Worm (Caenorhabditis elegans) whole organism, L2 larva: ENCODE data around the gene Y47D3B.3.
A peak's percentile ranks its signal among the peaks of the same experiment; 100 is the strongest.

Experiments
- C34F6.9 ChIP-seq: fragments of 150-350 bp; optimal IDR thresholded peaks from 2 replicates; lab custom pipeline; 2014; ENCODE audit warnings: missing biosample characterization, missing genetic modification characterization
- F13H6.1 ChIP-seq: sonication (generic microtip); optimal IDR thresholded peaks from 2 replicates; lab custom pipeline; 2016; ENCODE audit warnings: missing genetic modification characterization, missing compliant biosample characterization
- R02D3.7 ChIP-seq: fragments of 150-350 bp; optimal IDR thresholded peaks from 2 replicates; lab custom pipeline; 2014; ENCODE audit warnings: missing biosample characterization, missing genetic modification characterization
- Y55F3AM.14 ChIP-seq: fragments of 200-800 bp; sonication (Bioruptor generic); optimal IDR thresholded peaks from 2 replicates; lab custom pipeline; 2018; ENCODE audit warnings: mild to moderate bottlenecking, missing genetic modification characterization, missing compliant biosample characterization
- ZK546.5 ChIP-seq: sonication (generic microtip); optimal IDR thresholded peaks from 2 replicates; lab custom pipeline; 2017; ENCODE audit warnings: missing biosample characterization, missing genetic modification characterization
- alr-1 ChIP-seq: fragments of 150-350 bp; optimal IDR thresholded peaks from 2 replicates; lab custom pipeline; 2014; ENCODE audit warnings: missing biosample characterization, missing genetic modification characterization
- aly-2 ChIP-seq: fragments of 150-350 bp; optimal IDR thresholded peaks from 2 replicates; lab custom pipeline; 2014; ENCODE audit warnings: missing biosample characterization, missing genetic modification characterization
- ama-1 ChIP-seq: fragments of 150-350 bp; optimal IDR thresholded peaks from 2 replicates; lab custom pipeline; 2018; ENCODE audit warnings: inconsistent platforms
- blmp-1 ChIP-seq: sonication (generic microtip); optimal IDR thresholded peaks from 2 replicates; lab custom pipeline; 2017; ENCODE audit warnings: missing genetic modification characterization, mild to moderate bottlenecking, missing compliant biosample characterization, antibody characterized with exemption, moderate library complexity; ENCODE audit not compliant: insufficient read depth
- ceh-16 ChIP-seq: fragments of 150-350 bp; optimal IDR thresholded peaks from 2 replicates; lab custom pipeline; 2014; ENCODE audit warnings: missing biosample characterization, missing genetic modification characterization
- ceh-82 ChIP-seq: fragments of 150-350 bp; optimal IDR thresholded peaks from 2 replicates; lab custom pipeline; 2014; ENCODE audit warnings: missing biosample characterization, missing genetic modification characterization
- crh-2 ChIP-seq: sonication (generic microtip); optimal IDR thresholded peaks from 2 replicates; lab custom pipeline; 2017; ENCODE audit warnings: missing biosample characterization, missing genetic modification characterization
- dmd-4 ChIP-seq: sonication (generic microtip); optimal IDR thresholded peaks from 2 replicates; lab custom pipeline; 2017; ENCODE audit warnings: missing biosample characterization, missing genetic modification characterization
- egl-27 ChIP-seq: sonication (generic microtip); optimal IDR thresholded peaks from 3 replicates; lab custom pipeline; 2017; ENCODE audit warnings: missing biosample characterization, missing genetic modification reagents, missing genetic modification characterization
- elt-1 ChIP-seq: fragments of 150-350 bp; optimal IDR thresholded peaks from 2 replicates; lab custom pipeline; 2014; ENCODE audit warnings: missing biosample characterization, missing genetic modification characterization
- elt-3 ChIP-seq: sonication (generic microtip); optimal IDR thresholded peaks from 2 replicates; lab custom pipeline; 2017; ENCODE audit warnings: missing biosample characterization, missing genetic modification characterization
- fos-1 ChIP-seq: fragments of 150-350 bp; optimal IDR thresholded peaks from 2 replicates; lab custom pipeline; 2014; ENCODE audit warnings: missing biosample characterization, missing genetic modification characterization
- gmeb-1 ChIP-seq: fragments of 150-350 bp; optimal IDR thresholded peaks from 2 replicates; lab custom pipeline; 2014; ENCODE audit warnings: missing biosample characterization, missing genetic modification characterization
- lin-13 ChIP-seq: fragments of 150-350 bp; optimal IDR thresholded peaks from 2 replicates; lab custom pipeline; 2014; ENCODE audit warnings: missing biosample characterization, missing genetic modification reagents, missing genetic modification characterization
- lin-39 ChIP-seq: fragments of 150-350 bp; optimal IDR thresholded peaks from 2 replicates; lab custom pipeline; 2014; ENCODE audit warnings: missing biosample characterization, missing genetic modification reagents, missing genetic modification characterization
- lsy-2 ChIP-seq, 2 experiments: fragments of 150-350 bp in 1 of 2; sonication (generic microtip) in 1 of 2; optimal IDR thresholded peaks; 2 replicates each; lab custom pipeline; 2014 to 2017; ENCODE audit warnings: missing biosample characterization in 2 of 2, missing genetic modification characterization in 2 of 2
- mab-5 ChIP-seq: fragments of 150-350 bp; optimal IDR thresholded peaks from 2 replicates; lab custom pipeline; 2014; ENCODE audit warnings: missing biosample characterization, missing genetic modification characterization
- mbf-1 ChIP-seq: sonication (generic microtip); optimal IDR thresholded peaks from 2 replicates; lab custom pipeline; 2017; ENCODE audit warnings: missing biosample characterization, missing genetic modification characterization
- mdl-1 ChIP-seq, 2 experiments: fragments of 150-350 bp in 1 of 2; sonication (generic microtip) in 1 of 2; optimal IDR thresholded peaks; 2 replicates each; lab custom pipeline; 2017; ENCODE audit warnings: missing biosample characterization in 2 of 2, missing genetic modification characterization in 2 of 2
- nhr-10 ChIP-seq: sonication (generic microtip); optimal IDR thresholded peaks from 2 replicates; lab custom pipeline; 2017; ENCODE audit warnings: missing biosample characterization, missing genetic modification characterization
- nhr-11 ChIP-seq: fragments of 150-350 bp; optimal IDR thresholded peaks from 2 replicates; lab custom pipeline; 2014; ENCODE audit warnings: missing biosample characterization, missing genetic modification characterization
- nhr-12 ChIP-seq: fragments of 150-350 bp; optimal IDR thresholded peaks from 2 replicates; lab custom pipeline; 2014; ENCODE audit warnings: missing biosample characterization, missing genetic modification characterization
- nhr-129 ChIP-seq: fragments of 150-350 bp; optimal IDR thresholded peaks from 2 replicates; lab custom pipeline; 2014; ENCODE audit warnings: missing biosample characterization, missing genetic modification characterization
- nhr-21 ChIP-seq: fragments of 150-350 bp; optimal IDR thresholded peaks from 2 replicates; lab custom pipeline; 2014; ENCODE audit warnings: missing biosample characterization, missing genetic modification characterization
- nhr-237 ChIP-seq: fragments of 150-350 bp; optimal IDR thresholded peaks from 2 replicates; lab custom pipeline; 2014; ENCODE audit warnings: missing biosample characterization, missing genetic modification characterization
- nhr-25 ChIP-seq: fragments of 150-350 bp; sonication (generic microtip); optimal IDR thresholded peaks from 3 replicates; lab custom pipeline; 2014; ENCODE audit warnings: missing biosample characterization, missing genetic modification characterization
- nhr-77 ChIP-seq: fragments of 150-350 bp; optimal IDR thresholded peaks from 2 replicates; lab custom pipeline; 2014; ENCODE audit warnings: missing biosample characterization, missing genetic modification characterization
- peb-1 ChIP-seq: fragments of 150-350 bp; optimal IDR thresholded peaks from 2 replicates; lab custom pipeline; 2014; ENCODE audit warnings: missing biosample characterization, missing genetic modification characterization
- sma-9 ChIP-seq, 2 experiments: fragments of 150-350 bp in 1 of 2; sonication (generic microtip) in 1 of 2; optimal IDR thresholded peaks; 2 replicates each; lab custom pipeline; 2014 to 2016; ENCODE audit warnings: missing genetic modification characterization in 2 of 2, mild to moderate bottlenecking in 1 of 2, missing biosample characterization in 1 of 2, missing compliant biosample characterization in 1 of 2, missing genetic modification reagents in 1 of 2, moderate library complexity in 1 of 2
- snpc-4 ChIP-seq: fragments of 150-350 bp; optimal IDR thresholded peaks from 2 replicates; lab custom pipeline; 2014; ENCODE audit warnings: missing biosample characterization, missing genetic modification characterization
- unc-39 ChIP-seq: fragments of 150-350 bp; optimal IDR thresholded peaks from 2 replicates; lab custom pipeline; 2014; ENCODE audit warnings: missing biosample characterization, missing genetic modification characterization
- unc-55 ChIP-seq: fragments of 150-350 bp; sonication (generic microtip); optimal IDR thresholded peaks from 3 replicates; lab custom pipeline; 2014; ENCODE audit warnings: missing biosample characterization, missing genetic modification reagents, missing genetic modification characterization
- unc-62 ChIP-seq: fragments of 150-350 bp; optimal IDR thresholded peaks from 2 replicates; lab custom pipeline; 2014; ENCODE audit warnings: missing biosample characterization, missing genetic modification reagents, missing genetic modification characterization
- zag-1 ChIP-seq: fragments of 150-350 bp; optimal IDR thresholded peaks from 2 replicates; lab custom pipeline; 2014; ENCODE audit warnings: missing biosample characterization, missing genetic modification characterization
- ztf-1 ChIP-seq: fragments of 200-800 bp; sonication (Bioruptor generic); conservative IDR thresholded peaks from 2 replicates; pipeline ENCODE4 v1.3.6; 2022; ENCODE audit warnings: missing genetic modification characterization, missing compliant biosample characterization
- ztf-11 ChIP-seq: sonication (generic microtip); optimal IDR thresholded peaks from 2 replicates; lab custom pipeline; 2017; ENCODE audit warnings: missing biosample characterization, missing genetic modification characterization
- ztf-4 ChIP-seq: fragments of 150-350 bp; optimal IDR thresholded peaks from 2 replicates; lab custom pipeline; 2014; ENCODE audit warnings: missing biosample characterization, missing genetic modification characterization

The Y47D3B.3 gene

ce11 chrIII:11397499-11397898 lies at the start of gene Y47D3B.3:
TSS of gene Y47D3B.3 (plus strand) at chrIII:11397799.
- TF ChIP-seq ztf-4 (no peak), lin-39 (tag; lab: Kevin White, UChicago) (no peak)

- TF ChIP-seq fos-1 (tag; lab: Kevin White, UChicago), result peak; percentile 44
- no peak for TF ChIP-seq lsy-2 (tag; optimal IDR thresholded peaks at IDR 0.05; lab: Kevin White, UChicago)
- TF ChIP-seq ceh-16 (tag; lab: Kevin White, UChicago), result no peak
- TF ChIP-seq mab-5 (tag; lab: Kevin White, UChicago), result no peak
- no peak for TF ChIP-seq zag-1 (tag; lab: Kevin White, UChicago)
- no peak for TF ChIP-seq dmd-4 (tag; lab: Kevin White, UChicago)
These were observed 47.3 kb upstream of the Y47D3B.3 start for ce11 chrIII:11350107-11350826.

ce11 chrIII:11352840-11353239 lies 44.8 kb upstream of the Y47D3B.3 start:
- TF ChIP-seq elt-1 (tag; lab: Kevin White, UChicago) (no peak), ZK546.5 (tag; lab: Kevin White, UChicago) (no peak), mbf-1 (no peak), unc-55 (peak; percentile 9), nhr-77 (tag; lab: Kevin White, UChicago) (no peak), mab-5 (tag; lab: Kevin White, UChicago) (no peak), egl-27 (tag; lab: Kevin White, UChicago) (no peak), ztf-4 (no peak), nhr-237 (tag; lab: Kevin White, UChicago) (no peak), blmp-1 (tag; lab: Kevin White, UChicago) (no peak), Y55F3AM.14 (GFP tag; lab: Kevin White, UChicago) (no peak), unc-62 (GFP tag; lab: Kevin White, UChicago) (no peak), fos-1 (tag; lab: Kevin White, UChicago) (no peak), zag-1 (tag; lab: Kevin White, UChicago) (no peak), aly-2 (tag; lab: Kevin White, UChicago) (no peak), nhr-25 (tag; lab: Kevin White, UChicago) (no peak), nhr-21 (tag; lab: Kevin White, UChicago) (no peak), ceh-82 (tag; lab: Kevin White, UChicago) (no peak), peb-1 (tag; lab: Kevin White, UChicago) (no peak), C34F6.9 (tag; lab: Kevin White, UChicago) (no peak), ama-1 (lab: Kevin White, UChicago) (no peak), nhr-11 (tag; lab: Kevin White, UChicago) (no peak), nhr-10 (tag; lab: Kevin White, UChicago) (no peak), elt-3 (tag; lab: Kevin White, UChicago) (no peak), ztf-11 (tag; lab: Kevin White, UChicago) (no peak), ceh-16 (tag; lab: Kevin White, UChicago) (no peak), unc-39 (tag; lab: Kevin White, UChicago) (no peak), dmd-4 (tag; lab: Kevin White, UChicago) (no peak), R02D3.7 (no peak), lin-13 (GFP tag; lab: Kevin White, UChicago) (no peak), lsy-2 (tag; optimal IDR thresholded peaks at IDR 0.05; lab: Kevin White, UChicago) (peak in 1 of 2 experiments; percentile 22), mdl-1 (tag; optimal IDR thresholded peaks at IDR 0.05; lab: Kevin White, UChicago) (no peak), crh-2 (tag; lab: Kevin White, UChicago) (no peak), nhr-129 (tag; lab: Kevin White, UChicago) (peak; percentile 51), F13H6.1 (peak; percentile 22), snpc-4 (tag; lab: Kevin White, UChicago) (no peak), gmeb-1 (tag; lab: Kevin White, UChicago) (peak; percentile 33), lin-39 (tag; lab: Kevin White, UChicago) (no peak), sma-9 (GFP tag; optimal IDR thresholded peaks at IDR 0.05; lab: Kevin White, UChicago) (peak; percentile 15), sma-9 (tag; optimal IDR thresholded peaks at IDR 0.05; lab: Kevin White, UChicago) (no peak), alr-1 (tag; lab: Kevin White, UChicago) (no peak), ztf-1 (no peak), nhr-12 (no peak)
